Worm (Caenorhabditis elegans): Measurements from ENCODE around the gene F31F7.1.

ce11 chrV:6292401-6292800 is 16.2 kb downstream of the F31F7.1 start, which contains the start of gene K12B6.9:
- no peak for TF ChIP-seq ztf-23 (GFP tag; IDR thresholded peaks at IDR 0.05)
- TF ChIP-seq T22C8.4 (GFP tag; IDR thresholded peaks at IDR 0.05), result no peak
- TF ChIP-seq klf-2 (GFP tag; conservative IDR thresholded peaks at IDR 0.05), result no peak
